Fruit fly (Drosophila melanogaster): ENCODE data around the gene chic.

DNA sequence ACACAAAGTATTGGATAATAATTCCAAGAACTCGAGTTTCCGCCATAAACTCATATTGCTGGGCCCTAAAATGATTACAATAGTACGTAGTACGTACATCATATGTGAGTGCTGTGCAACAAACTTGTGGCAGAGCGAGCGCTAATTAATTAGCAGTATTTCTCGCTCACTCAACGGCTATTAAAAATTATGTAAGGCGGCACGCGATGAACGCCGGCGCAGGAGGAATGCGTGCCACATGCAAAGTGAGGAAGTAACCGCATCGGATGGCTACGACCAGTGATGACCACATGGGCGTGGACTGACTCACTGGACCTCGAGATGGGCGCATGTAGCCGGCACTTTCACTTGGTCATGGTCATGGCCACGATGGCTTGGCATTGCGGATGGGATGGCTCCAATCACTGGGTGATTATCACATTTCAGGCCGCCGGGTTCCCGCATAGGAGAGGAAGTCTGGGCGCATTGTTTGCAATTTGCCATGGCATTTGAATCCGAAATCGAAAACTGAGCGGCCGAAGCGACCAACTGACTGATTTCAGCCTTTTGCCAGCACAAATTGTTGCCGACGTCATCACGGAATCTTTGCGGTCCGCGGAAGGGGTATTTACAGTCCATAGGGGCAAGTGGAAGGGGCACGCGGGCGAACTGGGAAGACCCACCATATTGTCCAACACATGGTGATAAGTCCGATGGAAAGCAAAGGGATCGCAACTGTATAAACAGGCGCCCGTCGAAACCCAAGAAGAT, 19.5 kb downstream of the chic start:
- TF ChIP-seq CTCF (optimal IDR thresholded peaks at IDR 0.05): no peak
- TF ChIP-seq CG8478 (optimal IDR thresholded peaks at IDR 0.05): no peak
